Worm (Caenorhabditis elegans): Measurements from ENCODE around the gene aqp-7.

DNA sequence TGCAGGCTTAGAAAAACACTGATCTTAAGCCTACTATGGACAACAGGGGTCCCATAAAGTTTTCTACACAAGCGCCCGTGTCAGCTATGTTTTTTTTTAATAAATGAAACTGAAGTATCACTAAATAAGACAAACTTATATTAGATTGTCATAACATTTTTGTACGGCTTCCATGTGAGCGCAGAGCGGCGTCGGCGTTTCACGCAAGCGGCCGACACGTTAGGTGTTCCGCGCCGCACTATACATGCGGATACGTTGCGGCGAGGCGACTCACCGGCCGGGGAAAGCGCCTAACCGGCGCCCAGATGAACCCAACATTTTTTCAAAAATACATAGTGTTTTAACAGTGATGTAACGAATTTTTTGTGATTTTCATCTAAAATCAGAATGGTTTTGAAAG is 32.8 kb downstream of the aqp-7 start:
- TF ChIP-seq fkh-10 (GFP tag; optimal IDR thresholded peaks at IDR 0.05) = no peak
- TF ChIP-seq tbx-2 (tag; optimal IDR thresholded peaks at IDR 0.05) = no peak
- TF ChIP-seq nhr-237 (tag; optimal IDR thresholded peaks at IDR 0.05) = no peak
- no peak for TF ChIP-seq nhr-77 (tag; optimal IDR thresholded peaks at IDR 0.05)
- no peak for TF ChIP-seq egl-27 (tag; optimal IDR thresholded peaks at IDR 0.05)
- TF ChIP-seq ceh-28 (tag; optimal IDR thresholded peaks at IDR 0.05) = no peak
- no peak for TF ChIP-seq nhr-76 (tag; optimal IDR thresholded peaks at IDR 0.05)
- no peak for TF ChIP-seq ceh-16 (tag; optimal IDR thresholded peaks at IDR 0.05)
- TF ChIP-seq nhr-12 (tag; optimal IDR thresholded peaks at IDR 0.05) = no peak
- TF ChIP-seq skn-1 (tag; optimal IDR thresholded peaks at IDR 0.05) = no peak
